Fruit fly (Drosophila melanogaster) whole organism, embryonic: Measurements from ENCODE around the gene CG43321.

Experiments
- Atf6 ChIP-seq: fragments of 200-800 bp; sonication (Bioruptor generic); IDR thresholded peaks from 2 replicates; pipeline ENCODE4 v1.3.6; 2022; ENCODE audit warnings: missing biosample characterization, missing genetic modification characterization
- B-H2 ChIP-seq: fragments of 200-800 bp; sonication (Bioruptor generic); optimal IDR thresholded peaks from 2 replicates; lab custom pipeline; 2018; ENCODE audit warnings: missing biosample characterization, mild to moderate bottlenecking, missing genetic modification characterization
- C15 ChIP-seq: fragments of 200-800 bp; sonication (Bioruptor generic); IDR thresholded peaks from 3 replicates; pipeline ENCODE4 v1.3.6; 2022; ENCODE audit warnings: missing biosample characterization, missing genetic modification characterization
- CG10565 ChIP-seq: fragments of 200-800 bp; sonication (Bioruptor generic); optimal IDR thresholded peaks from 3 replicates; lab custom pipeline; 2016; ENCODE audit warnings: missing biosample characterization, mild to moderate bottlenecking, missing genetic modification characterization
- CG10654 ChIP-seq: fragments of 200-800 bp; sonication (Bioruptor generic); optimal IDR thresholded peaks from 2 replicates; lab custom pipeline; 2016; ENCODE audit warnings: missing biosample characterization, missing genetic modification characterization
- CG11085 ChIP-seq: fragments of 200-800 bp; sonication (Bioruptor generic); IDR thresholded peaks from 2 replicates; pipeline ENCODE4 v1.3.6; 2022; ENCODE audit warnings: missing biosample characterization, missing genetic modification characterization
- CG12104 ChIP-seq: fragments of 200-800 bp; sonication (Bioruptor generic); optimal IDR thresholded peaks from 3 replicates; lab custom pipeline; 2016; ENCODE audit warnings: missing biosample characterization, missing genetic modification characterization
- CG1233 ChIP-seq: fragments of 200-800 bp; sonication (Bioruptor generic); optimal IDR thresholded peaks from 4 replicates; lab custom pipeline; 2018; ENCODE audit warnings: missing biosample characterization, mild to moderate bottlenecking, missing genetic modification characterization
- CG12659 ChIP-seq: fragments of 200-800 bp; sonication (Bioruptor generic); optimal IDR thresholded peaks from 3 replicates; lab custom pipeline; 2017; ENCODE audit warnings: mild to moderate bottlenecking, missing biosample characterization, missing genetic modification reagents, missing genetic modification characterization
- CG12769 ChIP-seq: fragments of 200-800 bp; sonication (Bioruptor generic); optimal IDR thresholded peaks from 2 replicates; lab custom pipeline; 2019; ENCODE audit warnings: missing biosample characterization, mild to moderate bottlenecking, missing genetic modification characterization, moderate library complexity
- CG13624 ChIP-seq: fragments of 200-800 bp; sonication (Bioruptor generic); optimal IDR thresholded peaks from 2 replicates; lab custom pipeline; 2016; ENCODE audit warnings: missing biosample characterization, missing genetic modification characterization
- CG14050 ChIP-seq: fragments of 200-800 bp; sonication (Bioruptor generic); IDR thresholded peaks from 3 replicates; pipeline ENCODE4 v1.3.6; 2022; ENCODE audit warnings: missing biosample characterization, missing genetic modification characterization
- CG3281 ChIP-seq: fragments of 200-800 bp; sonication (Bioruptor generic); optimal IDR thresholded peaks from 3 replicates; lab custom pipeline; 2017; ENCODE audit warnings: missing biosample characterization, mild to moderate bottlenecking, missing genetic modification characterization
- CG3726 ChIP-seq: fragments of 200-800 bp; sonication (Bioruptor generic); IDR thresholded peaks from 3 replicates; pipeline ENCODE4, ENCODE4 v1.3.6; 2022; ENCODE audit warnings: missing biosample characterization, missing genetic modification characterization
- CG4707 ChIP-seq: fragments of 200-800 bp; sonication (Bioruptor generic); optimal IDR thresholded peaks from 2 replicates; lab custom pipeline; 2018; ENCODE audit warnings: missing biosample characterization, mild to moderate bottlenecking, missing genetic modification characterization, moderate library complexity
- CG5245 ChIP-seq: fragments of 200-800 bp; sonication (Bioruptor generic); optimal IDR thresholded peaks from 3 replicates; lab custom pipeline; 2016; ENCODE audit warnings: missing biosample characterization, missing genetic modification characterization
- CG6813 ChIP-seq: fragments of 200-800 bp; sonication (Bioruptor generic); optimal IDR thresholded peaks from 2 replicates; lab custom pipeline; 2017; ENCODE audit warnings: missing biosample characterization, missing genetic modification characterization, mild to moderate bottlenecking, moderate library complexity, missing genetic modification reagents
- CG6854 ChIP-seq: fragments of 200-800 bp; sonication (Bioruptor generic); optimal IDR thresholded peaks from 3 replicates; lab custom pipeline; 2017; ENCODE audit warnings: missing biosample characterization, mild to moderate bottlenecking, missing genetic modification characterization
- CG7963 ChIP-seq: fragments of 200-800 bp; sonication (Bioruptor generic); IDR thresholded peaks from 3 replicates; pipeline ENCODE4 v1.3.6; 2022; ENCODE audit warnings: missing biosample characterization, missing genetic modification characterization; ENCODE audit not compliant: partially characterized antibody
- CG8281 ChIP-seq: fragments of 200-800 bp; sonication (Bioruptor generic); optimal IDR thresholded peaks from 2 replicates; lab custom pipeline; 2018; ENCODE audit warnings: missing biosample characterization, mild to moderate bottlenecking, missing genetic modification characterization, moderate library complexity
- CG9609 ChIP-seq: fragments of 200-800 bp; sonication (Bioruptor generic); optimal IDR thresholded peaks from 3 replicates; lab custom pipeline; 2016; ENCODE audit warnings: missing biosample characterization, missing genetic modification characterization
- CG9797 ChIP-seq: fragments of 200-800 bp; sonication (Bioruptor generic); optimal IDR thresholded peaks from 3 replicates; lab custom pipeline; 2018; ENCODE audit warnings: missing biosample characterization, mild to moderate bottlenecking, missing genetic modification characterization
- Doc2 ChIP-seq: fragments of 200-800 bp; sonication (Bioruptor generic); IDR thresholded peaks from 2 replicates; pipeline ENCODE4 v1.3.6; 2022; ENCODE audit warnings: missing biosample characterization, missing genetic modification characterization
- E2f2 ChIP-seq: fragments of 200-800 bp; sonication (Bioruptor generic); IDR thresholded peaks from 2 replicates; pipeline ENCODE4 v1.3.6; 2022; ENCODE audit warnings: missing biosample characterization, missing genetic modification characterization
- HLH54F ChIP-seq: fragments of 200-800 bp; sonication (Bioruptor generic); optimal IDR thresholded peaks from 3 replicates; lab custom pipeline; 2016; ENCODE audit warnings: missing biosample characterization, missing genetic modification characterization
- Hey ChIP-seq: fragments of 200-800 bp; sonication (Bioruptor generic); optimal IDR thresholded peaks from 3 replicates; lab custom pipeline; 2018; ENCODE audit warnings: missing biosample characterization, mild to moderate bottlenecking, missing genetic modification characterization
- HmgZ ChIP-seq: fragments of 200-800 bp; sonication (Bioruptor generic); optimal IDR thresholded peaks from 2 replicates; lab custom pipeline; 2018; ENCODE audit warnings: missing biosample characterization, mild to moderate bottlenecking, missing genetic modification characterization
- Mad ChIP-seq: fragments of 200-800 bp; sonication (Bioruptor generic); optimal IDR thresholded peaks from 2 replicates; lab custom pipeline; 2016; ENCODE audit warnings: missing biosample characterization, missing genetic modification characterization
- Meics ChIP-seq: fragments of 200-800 bp; sonication (Bioruptor generic); optimal IDR thresholded peaks from 2 replicates; lab custom pipeline; 2017; ENCODE audit warnings: missing biosample characterization, mild to moderate bottlenecking, missing genetic modification characterization
- NFAT ChIP-seq: fragments of 200-800 bp; sonication (Bioruptor generic); IDR thresholded peaks from 2 replicates; pipeline ENCODE4 v1.3.6; 2022; ENCODE audit warnings: missing biosample characterization, missing genetic modification characterization
- Pdp1 ChIP-seq, 2 experiments: fragments of 200-800 bp; sonication (Bioruptor generic); optimal IDR thresholded peaks; 3 replicates each; lab custom pipeline; 2016; ENCODE audit warnings: missing biosample characterization in 2 of 2, missing genetic modification characterization in 2 of 2, mild to moderate bottlenecking in 1 of 2, moderate library complexity in 1 of 2
- Side ChIP-seq: fragments of 200-800 bp; sonication (Bioruptor generic); optimal IDR thresholded peaks from 2 replicates; lab custom pipeline; 2016; ENCODE audit warnings: missing biosample characterization, missing genetic modification characterization
- Sry-β ChIP-seq: fragments of 200-800 bp; sonication (Bioruptor generic); optimal IDR thresholded peaks from 2 replicates; lab custom pipeline; 2018; ENCODE audit warnings: missing biosample characterization, mild to moderate bottlenecking, missing genetic modification characterization, moderate library complexity
- Usf ChIP-seq: fragments of 200-800 bp; sonication (Bioruptor generic); optimal IDR thresholded peaks from 2 replicates; lab custom pipeline; 2017; ENCODE audit warnings: missing genotype, missing biosample characterization, missing genetic modification characterization
- bcd ChIP-seq: fragments of 200-800 bp; sonication (Bioruptor generic); optimal IDR thresholded peaks from 2 replicates; lab custom pipeline; 2017; ENCODE audit warnings: missing biosample characterization, mild to moderate bottlenecking, missing genetic modification characterization
- bigmax ChIP-seq: fragments of 200-800 bp; sonication (Bioruptor generic); optimal IDR thresholded peaks from 2 replicates; lab custom pipeline; 2018; ENCODE audit warnings: missing biosample characterization, mild to moderate bottlenecking, missing genetic modification characterization
- cg ChIP-seq: fragments of 200-800 bp; sonication (Bioruptor generic); optimal IDR thresholded peaks from 3 replicates; lab custom pipeline; 2019; ENCODE audit warnings: missing biosample characterization, mild to moderate bottlenecking, missing genetic modification characterization, moderate library complexity
- dpn ChIP-seq, 2 experiments: fragments of 200-800 bp; sonication (Bioruptor generic); optimal IDR thresholded peaks; 3 replicates each; lab custom pipeline; 2016; ENCODE audit warnings: missing biosample characterization in 2 of 2, missing genetic modification characterization in 2 of 2
- esg ChIP-seq: fragments of 200-800 bp; sonication (Bioruptor generic); conservative IDR thresholded peaks from 2 replicates; pipeline ENCODE4 v1.3.6; 2022; ENCODE audit warnings: missing biosample characterization, missing genetic modification characterization
- gsb-n ChIP-seq: fragments of 200-800 bp; sonication (Bioruptor generic); optimal IDR thresholded peaks from 3 replicates; lab custom pipeline; 2018; ENCODE audit warnings: missing biosample characterization, mild to moderate bottlenecking, missing genetic modification characterization
- her ChIP-seq: fragments of 200-800 bp; sonication (Bioruptor generic); optimal IDR thresholded peaks from 2 replicates; lab custom pipeline; 2016; ENCODE audit warnings: missing biosample characterization, missing genetic modification characterization
- hkb ChIP-seq, 2 experiments: fragments of 200-800 bp in 1 of 2; fragments of >200 bp in 1 of 2; sonication (Bioruptor generic) in 1 of 2; IDR thresholded peaks in 1 of 2; optimal IDR thresholded peaks in 1 of 2; 2 replicates each; pipeline versions ENCODE4 v1.3.6 to Lab custom; 2017 to 2022; ENCODE audit warnings: missing biosample characterization in 1 of 2, missing genetic modification characterization in 1 of 2
- jing ChIP-seq: fragments of 200-800 bp; sonication (Bioruptor generic); optimal IDR thresholded peaks from 2 replicates; lab custom pipeline; 2018; ENCODE audit warnings: missing biosample characterization, mild to moderate bottlenecking, missing genetic modification characterization
- onecut ChIP-seq: fragments of 200-800 bp; sonication (Bioruptor generic); IDR thresholded peaks from 2 replicates; pipeline ENCODE4 v1.3.6; 2022; ENCODE audit warnings: missing biosample characterization, missing genetic modification characterization
- pum ChIP-seq: fragments of 200-800 bp; sonication (Bioruptor generic); optimal IDR thresholded peaks from 2 replicates; lab custom pipeline; 2016; ENCODE audit warnings: missing biosample characterization, missing genetic modification characterization
- scrt ChIP-seq: fragments of 200-800 bp; sonication (Bioruptor generic); optimal IDR thresholded peaks from 2 replicates; lab custom pipeline; 2018; ENCODE audit warnings: missing biosample characterization, mild to moderate bottlenecking, missing genetic modification characterization, moderate library complexity
- slbo ChIP-seq: fragments of 200-800 bp; sonication (Bioruptor generic); IDR thresholded peaks from 2 replicates; pipeline ENCODE4 v1.3.6; 2022; ENCODE audit warnings: missing biosample characterization, missing genetic modification characterization
- stc ChIP-seq: fragments of 200-800 bp; sonication (Bioruptor generic); IDR thresholded peaks from 2 replicates; pipeline ENCODE4 v1.3.6; 2022; ENCODE audit warnings: missing biosample characterization, missing genetic modification characterization
- tap ChIP-seq: fragments of 200-800 bp; optimal IDR thresholded peaks from 3 replicates; lab custom pipeline; 2019; ENCODE audit warnings: missing biosample characterization, mild to moderate bottlenecking, missing genetic modification characterization, moderate library complexity
- trh ChIP-seq: fragments of 200-800 bp; sonication (Bioruptor generic); optimal IDR thresholded peaks from 2 replicates; lab custom pipeline; 2016; ENCODE audit warnings: missing biosample characterization, missing genetic modification characterization

The CG43321 gene

dm6 chr2L:7049009-7049647 is 37.1 kb downstream of the CG43321 start (continued):
- TF ChIP-seq CG3726 (GFP tag; lab: Robert Waterston, UW): no peak
- peak; percentile 21 for TF ChIP-seq CG5245 (GFP tag; lab: Kevin White, UChicago)
- peak; percentile 25 for TF ChIP-seq tap (tag; lab: Kevin White, UChicago)
- TF ChIP-seq scrt (GFP tag; lab: Kevin White, UChicago): peak; percentile 49
- TF ChIP-seq CG8281: no peak
- TF ChIP-seq hkb (optimal IDR thresholded peaks at IDR 0.05; lab: Kevin White, UChicago): peak; percentile 31
- TF ChIP-seq hkb (GFP tag; IDR thresholded peaks at IDR 0.05; lab: Robert Waterston, UW): peak; percentile 52; the same call in 1 of the 2 replicates
- TF ChIP-seq NFAT: peak; percentile 6; the same call in 1 of the 2 replicates
- TF ChIP-seq pum (GFP tag; lab: Kevin White, UChicago): no peak
- peak; percentile 49 for TF ChIP-seq CG6854 (GFP tag; lab: Kevin White, UChicago)
- no peak for TF ChIP-seq CG6813 (GFP tag; lab: Kevin White, UChicago)
- no peak for TF ChIP-seq B-H2 (GFP tag; lab: Kevin White, UChicago)
- TF ChIP-seq CG10654 (GFP tag; lab: Kevin White, UChicago): no peak
- TF ChIP-seq bigmax (GFP tag; lab: Kevin White, UChicago): no peak
- no peak for TF ChIP-seq CG1233 (GFP tag; lab: Kevin White, UChicago)
- TF ChIP-seq trh (GFP tag; lab: Kevin White, UChicago): no peak
- peak; percentile 48; the same call in 1 of the 2 replicates for TF ChIP-seq slbo (GFP tag; lab: Robert Waterston, UW)
- TF ChIP-seq CG12769: no peak
- peak; percentile 39 for TF ChIP-seq her (GFP tag; lab: Kevin White, UChicago)
- no peak for TF ChIP-seq Mad (GFP tag; lab: Kevin White, UChicago)
- TF ChIP-seq bcd: no peak
- no peak for TF ChIP-seq Side (GFP tag; lab: Kevin White, UChicago)
- TF ChIP-seq CG12659 (GFP tag; lab: Kevin White, UChicago): no peak
- no peak for TF ChIP-seq CG9797
- no peak for TF ChIP-seq CG14050 (GFP tag; lab: Robert Waterston, UW)
- TF ChIP-seq Usf: no peak
- peak; percentile 44 for TF ChIP-seq onecut (GFP tag; lab: Robert Waterston, UW)
- peak; percentile 21 for TF ChIP-seq CG3281 (GFP tag; lab: Kevin White, UChicago)
- TF ChIP-seq CG12104 (GFP tag; lab: Kevin White, UChicago): no peak
- peak; percentile 31 for TF ChIP-seq HmgZ (tag; lab: Kevin White, UChicago)
- peak; percentile 17 to 95 for TF ChIP-seq Pdp1 (GFP tag; optimal IDR thresholded peaks at IDR 0.05; lab: Kevin White, UChicago)
- TF ChIP-seq dpn (GFP tag; optimal IDR thresholded peaks at IDR 0.05; lab: Kevin White, UChicago): peak; percentile 23 to 34
- TF ChIP-seq CG11085 (GFP tag; lab: Robert Waterston, UW): no peak
- TF ChIP-seq HLH54F: no peak
- TF ChIP-seq CG9609 (GFP tag; lab: Kevin White, UChicago): no peak
- no peak for TF ChIP-seq C15 (GFP tag; lab: Robert Waterston, UW)
- 0 out of 2 replicates have a peak, but pooled peaks have one; percentile 4 for TF ChIP-seq E2f2 (GFP tag; lab: Robert Waterston, UW)
- no peak for TF ChIP-seq CG13624 (GFP tag; lab: Kevin White, UChicago)
- TF ChIP-seq Atf6: peak; percentile 53; the same call in 1 of the 2 replicates
- TF ChIP-seq CG10565 (GFP tag; lab: Kevin White, UChicago): no peak
- no peak for TF ChIP-seq jing (GFP tag; lab: Kevin White, UChicago)
- TF ChIP-seq gsb-n (tag; lab: Kevin White, UChicago): no peak
- no peak for TF ChIP-seq Doc2 (GFP tag; lab: Robert Waterston, UW)
- TF ChIP-seq cg (GFP tag; lab: Kevin White, UChicago): peak; percentile 86
- peak; percentile 100 for TF ChIP-seq CG7963 (GFP tag; lab: Robert Waterston, UW)
- TF ChIP-seq CG4707 (GFP tag; lab: Kevin White, UChicago): no peak
- no peak for TF ChIP-seq stc (GFP tag; lab: Robert Waterston, UW)
- TF ChIP-seq Hey (tag; lab: Kevin White, UChicago): no peak
- TF ChIP-seq Sry-β: no peak
- peak; percentile 30 for TF ChIP-seq Meics (GFP tag; lab: Kevin White, UChicago)
- no peak for TF ChIP-seq esg
